Fruit fly (Drosophila melanogaster) whole organism, embryonic: ENCODE results near the gene NijC.
A peak's percentile ranks its signal among the peaks of the same experiment; 100 is the strongest.

ENCODE experiments used
- CG11398 ChIP-seq: fragments of 200-800 bp; sonication (Bioruptor generic); optimal IDR thresholded peaks from 2 replicates; lab custom pipeline; 2016; ENCODE audit warnings: missing biosample characterization, missing genetic modification characterization
- CG11504 ChIP-seq: fragments of 200-800 bp; sonication (Bioruptor generic); optimal IDR thresholded peaks from 3 replicates; lab custom pipeline; 2019; ENCODE audit warnings: missing biosample characterization, mild to moderate bottlenecking, missing genetic modification characterization, moderate library complexity
- CG12299 ChIP-seq: fragments of 200-800 bp; sonication (Bioruptor generic); optimal IDR thresholded peaks from 2 replicates; lab custom pipeline; 2018; ENCODE audit warnings: missing biosample characterization, mild to moderate bottlenecking, missing genetic modification characterization
- CG13775 ChIP-seq: fragments of 200-800 bp; sonication (Bioruptor generic); optimal IDR thresholded peaks from 3 replicates; lab custom pipeline; 2017; ENCODE audit warnings: missing biosample characterization, mild to moderate bottlenecking, missing genetic modification characterization
- CG14050 ChIP-seq: fragments of 200-800 bp; sonication (Bioruptor generic); IDR thresholded peaks from 3 replicates; pipeline ENCODE4 v1.3.6; 2022; ENCODE audit warnings: missing biosample characterization, missing genetic modification characterization
- CG14860 ChIP-seq: fragments of 200-800 bp; sonication (Bioruptor generic); IDR thresholded peaks from 3 replicates; pipeline ENCODE4 v1.3.6; 2022; ENCODE audit warnings: missing biosample characterization, missing genetic modification characterization; ENCODE audit not compliant: partially characterized antibody
- CG16779 ChIP-seq: fragments of 200-800 bp; sonication (Bioruptor generic); IDR thresholded peaks from 2 replicates; pipeline ENCODE4 v1.3.6; 2022; ENCODE audit warnings: missing biosample characterization, missing genetic modification characterization
- CG17385 ChIP-seq: fragments of 200-800 bp; sonication (Bioruptor generic); optimal IDR thresholded peaks from 3 replicates; lab custom pipeline; 2018; ENCODE audit warnings: missing biosample characterization, mild to moderate bottlenecking, missing genetic modification characterization
- CG17829 ChIP-seq: fragments of 200-800 bp; optimal IDR thresholded peaks from 2 replicates; lab custom pipeline; 2019; ENCODE audit warnings: missing biosample characterization, mild to moderate bottlenecking, missing genetic modification characterization, moderate library complexity
- CG18011 ChIP-seq: fragments of 200-800 bp; sonication (Bioruptor generic); optimal IDR thresholded peaks from 2 replicates; lab custom pipeline; 2017; ENCODE audit warnings: missing biosample characterization, missing genetic modification characterization, mild to moderate bottlenecking, moderate library complexity, missing genotype
- CG2116 ChIP-seq: fragments of 200-800 bp; sonication (Bioruptor generic); optimal IDR thresholded peaks from 3 replicates; lab custom pipeline; 2018; ENCODE audit warnings: missing biosample characterization, mild to moderate bottlenecking, missing genetic modification characterization
- CG2129 ChIP-seq: fragments of 200-800 bp; sonication (Bioruptor generic); IDR thresholded peaks from 2 replicates; pipeline ENCODE4 v1.3.6; 2022; ENCODE audit warnings: missing biosample characterization, missing genetic modification characterization; ENCODE audit not compliant: partially characterized antibody
- CG31365 ChIP-seq: fragments of 200-800 bp; sonication (Bioruptor generic); optimal IDR thresholded peaks from 2 replicates; lab custom pipeline; 2018; ENCODE audit warnings: missing biosample characterization, mild to moderate bottlenecking, missing genetic modification characterization
- CG32772 ChIP-seq: fragments of 200-800 bp; sonication (Bioruptor generic); IDR thresholded peaks from 2 replicates; pipeline ENCODE4 v1.3.6; 2022; ENCODE audit warnings: missing biosample characterization, missing genetic modification characterization
- CG33213 ChIP-seq: fragments of 200-800 bp; sonication (Bioruptor generic); optimal IDR thresholded peaks from 3 replicates; lab custom pipeline; 2016; ENCODE audit warnings: missing biosample characterization, missing genetic modification characterization
- CG3838 ChIP-seq: fragments of 200-800 bp; sonication (Bioruptor generic); optimal IDR thresholded peaks from 3 replicates; lab custom pipeline; 2016; ENCODE audit warnings: missing biosample characterization, missing genetic modification characterization
- CG4404 ChIP-seq: fragments of 200-800 bp; sonication (Bioruptor generic); IDR thresholded peaks from 2 replicates; pipeline ENCODE4 v1.3.6; 2022; ENCODE audit warnings: missing biosample characterization, missing genetic modification characterization
- CG4424 ChIP-seq: fragments of 200-800 bp; sonication (Bioruptor generic); optimal IDR thresholded peaks from 3 replicates; lab custom pipeline; 2016; ENCODE audit warnings: missing biosample characterization, missing genetic modification characterization
- CG8388 ChIP-seq: fragments of 200-800 bp; sonication (Bioruptor generic); optimal IDR thresholded peaks from 2 replicates; lab custom pipeline; 2019; ENCODE audit warnings: missing biosample characterization, mild to moderate bottlenecking, missing genetic modification characterization, moderate library complexity
- CrebB ChIP-seq: fragments of 200-800 bp; sonication (Bioruptor generic); optimal IDR thresholded peaks from 3 replicates; lab custom pipeline; 2018; ENCODE audit warnings: missing biosample characterization, mild to moderate bottlenecking, missing genetic modification characterization
- D19B ChIP-seq: fragments of 200-800 bp; sonication (Bioruptor generic); optimal IDR thresholded peaks from 2 replicates; lab custom pipeline; 2017; ENCODE audit warnings: missing biosample characterization, mild to moderate bottlenecking, missing genetic modification characterization
- Dfd ChIP-seq, 2 experiments: fragments of >200 bp; optimal IDR thresholded peaks; 2 replicates each; lab custom pipeline; 2017; ENCODE audit warnings: missing biosample characterization in 2 of 2, missing genetic modification characterization in 2 of 2
- Hr3 ChIP-seq: fragments of 200-800 bp; sonication (Bioruptor generic); optimal IDR thresholded peaks from 3 replicates; lab custom pipeline; 2016; ENCODE audit warnings: missing biosample characterization, missing genetic modification characterization
- Lim3 ChIP-seq: fragments of 200-800 bp; sonication (Bioruptor generic); IDR thresholded peaks from 2 replicates; pipeline ENCODE4 v1.3.6; 2022; ENCODE audit warnings: missing biosample characterization, missing genetic modification characterization
- Nf-YA ChIP-seq: fragments of 200-800 bp; sonication (Bioruptor generic); IDR thresholded peaks from 2 replicates; pipeline ENCODE4 v1.3.6; 2022; ENCODE audit warnings: missing biosample characterization, missing genetic modification characterization
- Oaz ChIP-seq: fragments of 200-800 bp; sonication (Bioruptor generic); IDR thresholded peaks from 2 replicates; pipeline ENCODE4 v1.3.6; 2022; ENCODE audit warnings: missing biosample characterization, missing genetic modification characterization
- Six4 ChIP-seq: fragments of 200-800 bp; sonication (Bioruptor generic); optimal IDR thresholded peaks from 2 replicates; lab custom pipeline; 2016; ENCODE audit warnings: missing biosample characterization, missing genetic modification characterization
- Ssrp ChIP-seq: fragments of 200-800 bp; sonication (Bioruptor generic); optimal IDR thresholded peaks from 2 replicates; lab custom pipeline; 2018; ENCODE audit warnings: missing biosample characterization, mild to moderate bottlenecking, missing genetic modification characterization, moderate library complexity
- Trl ChIP-seq, 3 experiments: fragments of >200 bp in 2 of 3; fragments of 200-800 bp in 1 of 3; sonication (Bioruptor generic) in 1 of 3; optimal IDR thresholded peaks; 2 replicates in 1 of 3; 3 replicates in 2 of 3; lab custom pipeline; 2016 to 2017; ENCODE audit warnings: missing biosample characterization in 1 of 3, missing genetic modification characterization in 1 of 3
- al ChIP-seq: fragments of 200-800 bp; sonication (Bioruptor generic); IDR thresholded peaks from 2 replicates; pipeline ENCODE4 v1.3.6; 2022; ENCODE audit warnings: missing biosample characterization, missing genetic modification characterization
- ase ChIP-seq: fragments of 200-800 bp; sonication (Bioruptor generic); IDR thresholded peaks from 3 replicates; pipeline ENCODE4 v1.3.6; 2022; ENCODE audit warnings: missing biosample characterization, missing genetic modification characterization
- bowl ChIP-seq: fragments of 200-800 bp; sonication (Bioruptor generic); IDR thresholded peaks from 2 replicates; pipeline ENCODE4 v1.3.6; 2022; ENCODE audit warnings: missing biosample characterization, missing genetic modification characterization
- croc ChIP-seq: fragments of 200-800 bp; sonication (Bioruptor generic); conservative IDR thresholded peaks from 3 replicates; pipeline ENCODE4 v1.3.6; 2022; ENCODE audit warnings: missing biosample characterization, missing genetic modification characterization
- crp ChIP-seq, 2 experiments: fragments of 200-800 bp; sonication (Bioruptor generic); optimal IDR thresholded peaks; 2 replicates in 1 of 2; 3 replicates in 1 of 2; lab custom pipeline; 2017; ENCODE audit warnings: missing biosample characterization in 2 of 2, missing genetic modification characterization in 2 of 2, mild to moderate bottlenecking in 1 of 2, moderate library complexity in 1 of 2
- dati ChIP-seq: fragments of 200-800 bp; sonication (Bioruptor generic); IDR thresholded peaks from 2 replicates; pipeline ENCODE4 v1.3.6; 2022; ENCODE audit warnings: missing biosample characterization, missing genetic modification characterization
- dysf ChIP-seq: fragments of 200-800 bp; sonication (Bioruptor generic); IDR thresholded peaks from 3 replicates; pipeline ENCODE4 v1.3.6; 2022; ENCODE audit warnings: missing biosample characterization, missing genetic modification characterization
- en ChIP-seq: fragments of 200-800 bp; sonication (Bioruptor generic); optimal IDR thresholded peaks from 2 replicates; lab custom pipeline; 2016; ENCODE audit warnings: missing biosample characterization, missing genetic modification characterization
- eve ChIP-seq, 2 experiments: fragments of >200 bp; optimal IDR thresholded peaks; 2 replicates each; lab custom pipeline; 2017; ENCODE audit warnings: missing biosample characterization in 2 of 2, missing genetic modification characterization in 2 of 2
- exex ChIP-seq: fragments of 200-800 bp; sonication (Bioruptor generic); optimal IDR thresholded peaks from 4 replicates; lab custom pipeline; 2018; ENCODE audit warnings: missing biosample characterization, mild to moderate bottlenecking, missing genetic modification characterization, moderate library complexity
- ham ChIP-seq: fragments of 200-800 bp; sonication (Bioruptor generic); IDR thresholded peaks from 2 replicates; pipeline ENCODE4 v1.3.6; 2022; ENCODE audit warnings: missing biosample characterization, missing genetic modification characterization
- jigr1 ChIP-seq: fragments of 200-800 bp; sonication (Bioruptor generic); IDR thresholded peaks from 3 replicates; pipeline ENCODE4 v1.3.6; 2022; ENCODE audit warnings: missing biosample characterization, missing genetic modification characterization
- pho ChIP-seq: fragments of 200-800 bp; sonication (Bioruptor generic); optimal IDR thresholded peaks from 2 replicates; lab custom pipeline; 2016; ENCODE audit warnings: missing biosample characterization, missing genetic modification characterization
- ro ChIP-seq: fragments of 200-800 bp; sonication (Bioruptor generic); IDR thresholded peaks from 2 replicates; pipeline ENCODE4 v1.3.6; 2022; ENCODE audit warnings: missing biosample characterization, missing genetic modification characterization
- sima ChIP-seq: fragments of 200-800 bp; sonication (Bioruptor generic); optimal IDR thresholded peaks from 2 replicates; lab custom pipeline; 2016; ENCODE audit warnings: missing biosample characterization, missing genetic modification characterization
- so ChIP-seq: fragments of 200-800 bp; sonication (Bioruptor generic); IDR thresholded peaks from 3 replicates; pipeline ENCODE4 v1.3.6; 2022; ENCODE audit warnings: missing biosample characterization, missing genetic modification characterization
- stc ChIP-seq: fragments of 200-800 bp; sonication (Bioruptor generic); IDR thresholded peaks from 2 replicates; pipeline ENCODE4 v1.3.6; 2022; ENCODE audit warnings: missing biosample characterization, missing genetic modification characterization
- tll ChIP-seq, 2 experiments: fragments of 200-800 bp in 1 of 2; fragments of >200 bp in 1 of 2; sonication (Bioruptor generic) in 1 of 2; optimal IDR thresholded peaks; 2 replicates each; lab custom pipeline; 2017 to 2019; ENCODE audit warnings: missing biosample characterization in 2 of 2, missing genetic modification characterization in 2 of 2, mild to moderate bottlenecking in 1 of 2, moderate library complexity in 1 of 2
- trh ChIP-seq: fragments of 200-800 bp; sonication (Bioruptor generic); optimal IDR thresholded peaks from 2 replicates; lab custom pipeline; 2016; ENCODE audit warnings: missing biosample characterization, missing genetic modification characterization
- zfh1 ChIP-seq: fragments of 200-800 bp; sonication (Bioruptor generic); IDR thresholded peaks from 3 replicates; pipeline ENCODE4 v1.3.6; 2022; ENCODE audit warnings: missing biosample characterization, missing genetic modification characterization

NijC gene

DNA sequence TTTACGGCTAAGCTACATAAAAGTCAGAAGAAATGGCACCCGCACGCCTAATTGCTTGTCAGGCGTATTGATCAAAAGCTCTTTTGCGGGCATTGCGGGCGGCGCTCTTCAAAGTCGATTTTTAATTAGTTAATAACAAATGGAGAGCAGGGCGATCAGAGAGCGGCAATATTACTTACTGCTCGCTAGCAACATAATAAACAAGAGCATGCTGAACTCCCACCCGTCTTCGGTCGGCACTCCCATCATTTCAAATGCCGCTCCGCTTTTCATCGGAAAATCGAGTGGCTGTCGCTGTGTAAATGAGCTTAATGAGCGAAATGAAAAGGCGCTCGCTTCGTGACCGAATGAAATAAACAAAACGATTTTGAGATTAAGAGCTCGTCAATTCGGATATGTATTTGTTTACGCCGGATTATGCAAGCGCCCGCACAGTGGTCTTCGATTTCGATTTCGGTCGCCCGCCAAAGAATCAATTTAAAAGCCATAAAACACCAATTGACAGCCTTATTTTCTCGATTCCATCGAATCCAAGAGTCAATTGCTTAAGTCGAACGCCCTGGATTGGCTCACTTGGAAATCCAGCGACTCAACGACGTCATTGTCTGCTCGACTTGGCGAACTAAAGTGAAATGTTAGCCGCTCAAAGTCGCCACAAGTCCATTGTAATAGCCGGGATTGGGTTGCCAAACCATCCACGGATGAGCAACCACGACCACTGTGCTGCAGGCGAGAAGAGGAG lies 41.2 kb upstream of the NijC start (continued):
- TF ChIP-seq CG12299 (tag; lab: Kevin White, UChicago) (peak; percentile 66), ham (GFP tag; lab: Robert Waterston, UW) (peak; percentile 61; the same call in 1 of the 2 replicates), CG2116 (GFP tag; lab: Kevin White, UChicago) (peak; percentile 42), so (GFP tag; lab: Robert Waterston, UW) (peak; percentile 84; the same call in 2 of the 3 replicates), CG14860 (0 out of 3 replicates have a peak, but pooled peaks have one; percentile 19), CrebB (tag; lab: Kevin White, UChicago) (peak; percentile 56), CG14050 (GFP tag; lab: Robert Waterston, UW) (peak; percentile 75), Dfd (GFP tag; optimal IDR thresholded peaks at IDR 0.05; lab: Kevin White, UChicago) (no peak), CG3838 (no peak), ase (peak; percentile 74), CG18011 (GFP tag; lab: Kevin White, UChicago) (peak; percentile 60), stc (GFP tag; lab: Robert Waterston, UW) (peak; percentile 87), sima (peak; percentile 55), CG4404 (peak; percentile 72), D19B (GFP tag; lab: Kevin White, UChicago) (peak; percentile 70), dysf (GFP tag; lab: Robert Waterston, UW) (peak; percentile 93), CG31365 (tag; lab: Kevin White, UChicago) (peak; percentile 33), Hr3 (GFP tag; lab: Kevin White, UChicago) (peak; percentile 79), croc (GFP tag; lab: Robert Waterston, UW) (peak; percentile 77), bowl (peak; percentile 46; the same call in 1 of the 2 replicates), Trl (optimal IDR thresholded peaks at IDR 0.05; lab: Kevin White, UChicago) (peak; percentile 21 to 56), Trl (GFP tag; optimal IDR thresholded peaks at IDR 0.05; lab: Kevin White, UChicago) (peak; percentile 67), en (GFP tag; lab: Kevin White, UChicago) (peak; percentile 45), pho (peak; percentile 55), CG8388 (GFP tag; lab: Kevin White, UChicago) (peak; percentile 72), eve (GFP tag; optimal IDR thresholded peaks at IDR 0.05; lab: Kevin White, UChicago) (no peak), CG17829 (tag; lab: Kevin White, UChicago) (peak; percentile 65), al (GFP tag; lab: Robert Waterston, UW) (peak; percentile 80), CG32772 (peak; percentile 63), Nf-YA (peak; percentile 65), CG2129 (GFP tag; lab: Robert Waterston, UW) (no peak), tll (GFP tag; optimal IDR thresholded peaks at IDR 0.05; lab: Kevin White, UChicago) (no peak), CG17385 (peak; percentile 76), Oaz (GFP tag; lab: Robert Waterston, UW) (peak; percentile 72), CG13775 (peak; percentile 76), CG16779 (no peak), Lim3 (GFP tag; lab: Robert Waterston, UW) (peak; percentile 67), dati (GFP tag; lab: Robert Waterston, UW) (peak; percentile 55; the same call in 1 of the 2 replicates), crp (GFP tag; optimal IDR thresholded peaks at IDR 0.05; lab: Kevin White, UChicago) (peak in 1 of 2 experiments; percentile 49), CG33213 (GFP tag; lab: Kevin White, UChicago) (peak; percentile 64), Ssrp (tag; lab: Kevin White, UChicago) (peak; percentile 87), Six4 (peak; percentile 31), zfh1 (GFP tag; lab: Robert Waterston, UW) (peak; percentile 73), CG11504 (peak; percentile 88), ro (GFP tag; lab: Robert Waterston, UW) (peak; percentile 54; the same call in 1 of the 2 replicates), CG11398 (GFP tag; lab: Kevin White, UChicago) (peak; percentile 71), trh (GFP tag; lab: Kevin White, UChicago) (peak; percentile 48), jigr1 (GFP tag; lab: Robert Waterston, UW) (peak; percentile 64; the same call in 2 of the 3 replicates), exex (tag; lab: Kevin White, UChicago) (peak; percentile 34), CG4424 (GFP tag; lab: Kevin White, UChicago) (peak; percentile 72)
